Worm (Caenorhabditis elegans) whole organism, young adult: ENCODE measurements around the gene F20C5.7.
A peak's percentile ranks its signal among the peaks of the same experiment; 100 is the strongest.

Experiments
- F23B12.7 ChIP-seq: sonication (generic microtip); optimal IDR thresholded peaks from 2 replicates; lab custom pipeline; 2017; ENCODE audit warnings: missing genetic modification characterization, mild to moderate bottlenecking, missing compliant biosample characterization, antibody characterized with exemption, moderate library complexity; ENCODE audit not compliant: insufficient read depth
- F33H1.4 ChIP-seq: fragments of 200-800 bp; sonication (Bioruptor generic); IDR thresholded peaks from 2 replicates; pipeline ENCODE4 v1.3.6; 2022; ENCODE audit warnings: missing genetic modification reagents, missing genetic modification characterization, missing compliant biosample characterization
- F55B11.4 ChIP-seq: sonication (generic microtip); optimal IDR thresholded peaks from 2 replicates; lab custom pipeline; 2016; ENCODE audit warnings: missing compliant biosample characterization, missing genetic modification characterization, borderline replicate concordance; ENCODE audit not compliant: insufficient read depth
- F57C9.4 ChIP-seq: sonication (generic microtip); optimal IDR thresholded peaks from 2 replicates; lab custom pipeline; 2017; ENCODE audit warnings: mild to moderate bottlenecking, missing genetic modification characterization, missing compliant biosample characterization
- K11D2.4 ChIP-seq: fragments of 200-800 bp; sonication (Bioruptor generic); IDR thresholded peaks from 2 replicates; pipeline ENCODE4 v1.3.6; 2022; ENCODE audit warnings: missing genetic modification reagents, missing genetic modification characterization, missing compliant biosample characterization
- K12H6.12 ChIP-seq: fragments of 200-800 bp; sonication (Bioruptor generic); optimal IDR thresholded peaks from 2 replicates; lab custom pipeline; 2018; ENCODE audit warnings: mild to moderate bottlenecking, missing genetic modification characterization, missing compliant biosample characterization
- T26A5.8 ChIP-seq: sonication (generic microtip); optimal IDR thresholded peaks from 2 replicates; lab custom pipeline; 2016; ENCODE audit warnings: missing genetic modification characterization, missing compliant biosample characterization
- ZK185.1 ChIP-seq: sonication (generic microtip); optimal IDR thresholded peaks from 2 replicates; lab custom pipeline; 2016; ENCODE audit warnings: mild to moderate bottlenecking, missing genetic modification characterization, missing compliant biosample characterization; ENCODE audit not compliant: poor library complexity, severe bottlenecking
- aptf-3 ChIP-seq: fragments of 200-800 bp; sonication (Bioruptor generic); IDR thresholded peaks from 2 replicates; pipeline ENCODE4 v1.3.6; 2022; ENCODE audit warnings: missing genetic modification characterization, missing compliant biosample characterization
- athp-1 ChIP-seq: sonication (generic microtip); optimal IDR thresholded peaks from 2 replicates; lab custom pipeline; 2017; ENCODE audit warnings: mild to moderate bottlenecking, missing genetic modification characterization, missing compliant biosample characterization
- attf-6 ChIP-seq: fragments of 200-800 bp; sonication (Bioruptor generic); IDR thresholded peaks from 2 replicates; pipeline ENCODE4 v1.3.6; 2022; ENCODE audit warnings: missing genetic modification reagents, missing genetic modification characterization, missing compliant biosample characterization
- bed-1 ChIP-seq: fragments of 200-800 bp; sonication (Bioruptor generic); IDR thresholded peaks from 2 replicates; pipeline ENCODE4 v1.3.6; 2022; ENCODE audit warnings: missing genetic modification reagents, missing genetic modification characterization, missing compliant biosample characterization
- bed-2 ChIP-seq: fragments of 200-800 bp; sonication (Bioruptor generic); IDR thresholded peaks from 2 replicates; pipeline ENCODE4 v1.3.6; 2022; ENCODE audit warnings: missing genetic modification reagents, missing genetic modification characterization, missing compliant biosample characterization
- ceh-79 ChIP-seq: sonication (generic microtip); optimal IDR thresholded peaks from 2 replicates; lab custom pipeline; 2017; ENCODE audit warnings: mild to moderate bottlenecking, missing genetic modification characterization, missing compliant biosample characterization
- die-1 ChIP-seq: sonication (generic microtip); optimal IDR thresholded peaks from 2 replicates; lab custom pipeline; 2016; ENCODE audit warnings: missing genotype, mild to moderate bottlenecking, missing genetic modification characterization, missing compliant biosample characterization
- dox-1 ChIP-seq: fragments of 200-800 bp; sonication (Bioruptor generic); IDR thresholded peaks from 2 replicates; pipeline ENCODE4 v1.3.6; 2022; ENCODE audit warnings: missing genetic modification reagents, missing genetic modification characterization, missing compliant biosample characterization
- efl-1 ChIP-seq: fragments of 150-350 bp; optimal IDR thresholded peaks from 2 replicates; lab custom pipeline; 2014; ENCODE audit warnings: missing biosample characterization, missing genetic modification reagents, missing genetic modification characterization
- ekl-4 ChIP-seq: fragments of 200-800 bp; sonication (Bioruptor generic); IDR thresholded peaks from 2 replicates; pipeline ENCODE4 v1.3.6; 2022; ENCODE audit warnings: missing genetic modification reagents, missing genetic modification characterization, missing compliant biosample characterization
- fkh-3 ChIP-seq: sonication (generic microtip); optimal IDR thresholded peaks from 2 replicates; lab custom pipeline; 2016; ENCODE audit warnings: mild to moderate bottlenecking, missing genetic modification characterization, missing compliant biosample characterization
- gei-17 ChIP-seq: fragments of 200-800 bp; sonication (Bioruptor generic); optimal IDR thresholded peaks from 2 replicates; lab custom pipeline; 2018; ENCODE audit warnings: mild to moderate bottlenecking, missing genetic modification characterization, missing compliant biosample characterization
- hmg-1.2 ChIP-seq: fragments of 200-800 bp; sonication (Bioruptor generic); IDR thresholded peaks from 2 replicates; pipeline ENCODE4 v1.3.6; 2022; ENCODE audit warnings: missing genetic modification reagents, missing genetic modification characterization, missing compliant biosample characterization
- hmg-20 ChIP-seq: fragments of 200-800 bp; sonication (Bioruptor generic); IDR thresholded peaks from 2 replicates; pipeline ENCODE4 v1.3.6; 2022; ENCODE audit warnings: missing genetic modification reagents, missing genetic modification characterization, missing compliant biosample characterization
- hrde-1 ChIP-seq: sonication (generic microtip); optimal IDR thresholded peaks from 2 replicates; lab custom pipeline; 2016; ENCODE audit warnings: missing genetic modification characterization, mild to moderate bottlenecking, missing compliant biosample characterization, moderate library complexity, missing genotype, missing genetic modification reagents, borderline replicate concordance
- lag-1 ChIP-seq: fragments of 200-800 bp; sonication (Bioruptor generic); IDR thresholded peaks from 2 replicates; pipeline ENCODE4 v1.3.6; 2022; ENCODE audit warnings: missing genetic modification reagents, missing genetic modification characterization, missing compliant biosample characterization
- let-607 ChIP-seq, 2 experiments: fragments of 200-800 bp in 1 of 2; sonication (Bioruptor generic) in 1 of 2; sonication (generic microtip) in 1 of 2; optimal IDR thresholded peaks; 2 replicates each; lab custom pipeline; 2016 to 2018; ENCODE audit warnings: mild to moderate bottlenecking in 2 of 2, missing compliant biosample characterization in 2 of 2, missing genetic modification characterization in 2 of 2, moderate library complexity in 2 of 2, missing genotype in 1 of 2
- lin-35 ChIP-seq, 3 experiments: fragments of 150-350 bp in 2 of 3; sonication (generic microtip) in 1 of 3; optimal IDR thresholded peaks; 2 replicates each; lab custom pipeline; 2014 to 2018; ENCODE audit warnings: missing biosample characterization in 3 of 3, missing genetic modification characterization in 3 of 3, missing genetic modification reagents in 3 of 3
- lin-54 ChIP-seq: fragments of 200-800 bp; sonication (Bioruptor generic); optimal IDR thresholded peaks from 2 replicates; lab custom pipeline; 2018; ENCODE audit warnings: mild to moderate bottlenecking, missing genetic modification characterization, missing compliant biosample characterization
- lir-1 ChIP-seq: fragments of 200-800 bp; sonication (Bioruptor generic); conservative IDR thresholded peaks from 2 replicates; pipeline ENCODE4 v1.3.6; 2022; ENCODE audit warnings: missing genetic modification reagents, missing genetic modification characterization, missing compliant biosample characterization
- lsy-27 ChIP-seq: sonication (generic microtip); optimal IDR thresholded peaks from 2 replicates; lab custom pipeline; 2017; ENCODE audit warnings: missing genetic modification characterization, mild to moderate bottlenecking, missing compliant biosample characterization, antibody characterized with exemption, missing genotype, borderline replicate concordance; ENCODE audit not compliant: insufficient read depth
- madf-10 ChIP-seq: sonication (generic microtip); optimal IDR thresholded peaks from 2 replicates; lab custom pipeline; 2016; ENCODE audit warnings: mild to moderate bottlenecking, missing genetic modification characterization, missing compliant biosample characterization
- madf-3 ChIP-seq: fragments of 200-800 bp; sonication (Bioruptor generic); IDR thresholded peaks from 2 replicates; pipeline ENCODE4 v1.3.6; 2022; ENCODE audit warnings: missing genetic modification reagents, missing genetic modification characterization, missing compliant biosample characterization
- nfya-1 ChIP-seq: sonication (generic microtip); optimal IDR thresholded peaks from 2 replicates; lab custom pipeline; 2017; ENCODE audit warnings: antibody characterized with exemption, missing compliant biosample characterization, missing genetic modification characterization, borderline replicate concordance; ENCODE audit not compliant: insufficient read depth
- nfya-2 ChIP-seq: fragments of 200-800 bp; sonication (Bioruptor generic); IDR thresholded peaks from 2 replicates; pipeline ENCODE4 v1.3.6; 2022; ENCODE audit warnings: missing genetic modification reagents, missing genetic modification characterization, missing compliant biosample characterization
- nhr-90 ChIP-seq: sonication (generic microtip); optimal IDR thresholded peaks from 2 replicates; lab custom pipeline; 2016; ENCODE audit warnings: missing genotype, mild to moderate bottlenecking, missing genetic modification characterization, missing compliant biosample characterization
- pbrm-1 ChIP-seq: fragments of 200-800 bp; sonication (Bioruptor generic); IDR thresholded peaks from 2 replicates; pipeline ENCODE4 v1.3.6; 2022; ENCODE audit warnings: missing genetic modification reagents, missing genetic modification characterization, missing compliant biosample characterization
- rcor-1 ChIP-seq: fragments of 200-800 bp; sonication (Bioruptor generic); IDR thresholded peaks from 2 replicates; pipeline ENCODE4 v1.3.6; 2022; ENCODE audit warnings: missing genetic modification reagents, missing genetic modification characterization, missing compliant biosample characterization
- rec-8 ChIP-seq, 2 experiments: sonication (generic microtip); optimal IDR thresholded peaks; 2 replicates each; lab custom pipeline; 2016; ENCODE audit warnings: mild to moderate bottlenecking in 2 of 2, missing genetic modification characterization in 2 of 2, missing genetic modification reagents in 2 of 2, missing genotype in 2 of 2, missing biosample characterization in 1 of 2, missing compliant biosample characterization in 1 of 2, moderate library complexity in 1 of 2
- sea-2 ChIP-seq: fragments of 200-800 bp; sonication (Bioruptor generic); IDR thresholded peaks from 2 replicates; pipeline ENCODE4 v1.3.6; 2022; ENCODE audit warnings: missing genetic modification characterization, missing compliant biosample characterization
- snpc-1.1 ChIP-seq: sonication (generic microtip); optimal IDR thresholded peaks from 2 replicates; lab custom pipeline; 2017; ENCODE audit warnings: missing genetic modification characterization, mild to moderate bottlenecking, missing compliant biosample characterization, antibody characterized with exemption, moderate library complexity, missing genotype, missing genetic modification reagents; ENCODE audit not compliant: insufficient read depth
- snpc-1.3 ChIP-seq: sonication (generic microtip); optimal IDR thresholded peaks from 2 replicates; lab custom pipeline; 2017; ENCODE audit warnings: missing genetic modification characterization, mild to moderate bottlenecking, missing compliant biosample characterization, antibody characterized with exemption, moderate library complexity, missing genotype, missing genetic modification reagents; ENCODE audit not compliant: insufficient read depth
- tbp1 ChIP-seq: fragments of 200-800 bp; sonication (Bioruptor generic); optimal IDR thresholded peaks from 2 replicates; lab custom pipeline; 2018; ENCODE audit warnings: mild to moderate bottlenecking, missing genetic modification characterization, missing compliant biosample characterization
- zfh-2 ChIP-seq: fragments of 200-800 bp; sonication (Bioruptor generic); conservative IDR thresholded peaks from 2 replicates; pipeline ENCODE4 v1.3.6; 2022; ENCODE audit warnings: missing genetic modification reagents, missing genetic modification characterization, missing compliant biosample characterization
- zim-3 ChIP-seq: sonication (generic microtip); optimal IDR thresholded peaks from 2 replicates; lab custom pipeline; 2017; ENCODE audit warnings: mild to moderate bottlenecking, missing genetic modification characterization, moderate library complexity, missing compliant biosample characterization
- ztf-3 ChIP-seq: fragments of 200-800 bp; sonication (Bioruptor generic); optimal IDR thresholded peaks from 2 replicates; lab custom pipeline; 2018; ENCODE audit warnings: mild to moderate bottlenecking, missing genetic modification characterization, missing compliant biosample characterization
- ztf-6 ChIP-seq: fragments of 200-800 bp; sonication (Bioruptor generic); IDR thresholded peaks from 2 replicates; pipeline ENCODE4 v1.3.6; 2022; ENCODE audit warnings: missing genetic modification reagents, missing genetic modification characterization, missing compliant biosample characterization

F20C5.7 gene

ce11 chrIV:8794895-8795665 is 49.6 kb upstream of the F20C5.7 start (continued):
- no peak for TF ChIP-seq lag-1 (GFP tag; lab: Robert Waterston, UW)
- peak; percentile 12 for TF ChIP-seq F23B12.7 (tag; lab: Kevin White, UChicago)
- no peak for TF ChIP-seq F57C9.4 (tag; lab: Kevin White, UChicago)
- peak; percentile 22; the same call in 1 of the 2 replicates for TF ChIP-seq hmg-20 (GFP tag; lab: Robert Waterston, UW)
- TF ChIP-seq athp-1 = peak; percentile 25
- TF ChIP-seq rec-8 (tag; optimal IDR thresholded peaks at IDR 0.05; lab: Kevin White, UChicago) = no peak
- no peak for TF ChIP-seq F55B11.4 (tag; lab: Kevin White, UChicago)
- TF ChIP-seq madf-10 (tag; lab: Kevin White, UChicago) = peak; percentile 89
- no peak for TF ChIP-seq snpc-1.1 (tag; lab: Kevin White, UChicago)
- TF ChIP-seq ZK185.1 (tag; lab: Kevin White, UChicago) = no peak
- no peak for TF ChIP-seq F33H1.4 (GFP tag; lab: Robert Waterston, UW)
- peak in 1 of 3 experiments; percentile 56 for TF ChIP-seq lin-35 (GFP tag; optimal IDR thresholded peaks at IDR 0.05; lab: Kevin White, UChicago)
- no peak for TF ChIP-seq ztf-6 (GFP tag; lab: Robert Waterston, UW)
- no peak for TF ChIP-seq snpc-1.3 (tag; lab: Kevin White, UChicago)
- no peak for TF ChIP-seq bed-1 (GFP tag; lab: Robert Waterston, UW)
- no peak for TF ChIP-seq sea-2 (GFP tag; lab: Robert Waterston, UW)
- no peak for TF ChIP-seq aptf-3 (GFP tag; lab: Robert Waterston, UW)
- no peak for TF ChIP-seq lsy-27 (tag; lab: Kevin White, UChicago)
- TF ChIP-seq nhr-90 = peak; percentile 69
- TF ChIP-seq let-607 (tag; optimal IDR thresholded peaks at IDR 0.05; lab: Kevin White, UChicago) = peak; percentile 70 to 80
- peak; percentile 66 for TF ChIP-seq die-1 (tag; lab: Kevin White, UChicago)
- no peak for TF ChIP-seq fkh-3
- peak; percentile 22; the same call in 1 of the 2 replicates for TF ChIP-seq rcor-1 (GFP tag; lab: Robert Waterston, UW)
- peak; percentile 73; the same call in 1 of the 2 replicates for TF ChIP-seq pbrm-1 (GFP tag; lab: Robert Waterston, UW)
- TF ChIP-seq nfya-1 (tag; lab: Kevin White, UChicago) = no peak
- TF ChIP-seq hmg-1.2 (GFP tag; lab: Robert Waterston, UW) = peak; percentile 77
- no peak; the same call in 1 of the 2 replicates for TF ChIP-seq K11D2.4
- TF ChIP-seq attf-6 = no peak
- peak; percentile 19 for TF ChIP-seq ztf-3 (GFP tag; lab: Kevin White, UChicago)
- no peak for TF ChIP-seq ceh-79 (tag; lab: Kevin White, UChicago)
- peak; percentile 59; the same call in 1 of the 2 replicates for TF ChIP-seq lir-1
- peak; percentile 94 for TF ChIP-seq dox-1 (GFP tag; lab: Robert Waterston, UW)
- no peak for TF ChIP-seq hrde-1 (tag; lab: Kevin White, UChicago)
- no peak for TF ChIP-seq T26A5.8 (tag; lab: Kevin White, UChicago)
- peak; percentile 57 for TF ChIP-seq tbp1
- peak; percentile 22; the same call in 1 of the 2 replicates for TF ChIP-seq ekl-4 (GFP tag; lab: Robert Waterston, UW)
- peak; percentile 76 for TF ChIP-seq gei-17 (GFP tag; lab: Kevin White, UChicago)
- peak; percentile 100 for TF ChIP-seq zfh-2 (GFP tag; lab: Robert Waterston, UW)
- no peak for TF ChIP-seq bed-2
- no peak for TF ChIP-seq zim-3 (tag; lab: Kevin White, UChicago)
- TF ChIP-seq nfya-2 (GFP tag; lab: Robert Waterston, UW) = no peak
- TF ChIP-seq madf-3 (GFP tag; lab: Robert Waterston, UW) = no peak
- no peak for TF ChIP-seq efl-1 (GFP tag; lab: Kevin White, UChicago)
- TF ChIP-seq lin-54 (GFP tag; lab: Kevin White, UChicago) = peak; percentile 57
- peak; percentile 95 for TF ChIP-seq K12H6.12 (tag; lab: Kevin White, UChicago)
